Fruit fly (Drosophila melanogaster) whole organism: ENCODE data around the gene CG16813.
"Not testable (repeated sequence)": the region's sequence is repeated elsewhere in the genome, so short reads cannot be mapped to it uniquely, and the experiment has no call there.

Source experiments
- CG8478 ChIP-seq: fragments of >200 bp; optimal IDR thresholded peaks from 2 replicates; lab custom pipeline; 2018; ENCODE audit warnings: inconsistent platforms
- EcR ChIP-seq, 2 experiments: fragments of >200 bp; optimal IDR thresholded peaks; 2 replicates each; lab custom pipeline; 2017; ENCODE audit warnings: missing biosample characterization in 2 of 2, missing genetic modification characterization in 2 of 2, missing genetic modification reagents in 2 of 2
- usp ChIP-seq: fragments of >200 bp; optimal IDR thresholded peaks from 2 replicates; lab custom pipeline; 2017; ENCODE audit warnings: missing biosample characterization, missing genetic modification characterization, mixed read lengths

- TF ChIP-seq CG8478 (lab: Kevin White, UChicago); EcR (GFP tag; optimal IDR thresholded peaks at IDR 0.05; lab: Kevin White, UChicago); usp (GFP tag; lab: Kevin White, UChicago): not testable (repeated sequence)
Observed at dm6 chr2L:13211764-13212265, 15.5 kb upstream of the CG16813 start, which contains the start of gene CG15482.
